Worm (Caenorhabditis elegans): ENCODE data around the gene M57.1.

M57.1 gene

ce11 chrIV:3531535-3531934, 732 bp upstream of the M57.1 start:
- TF ChIP-seq Y116A8C.19 (tag; optimal IDR thresholded peaks at IDR 0.05; ENCODE audit: borderline replicate concordance) = no peak
- no peak for TF ChIP-seq C16A3.4 (tag; optimal IDR thresholded peaks at IDR 0.05)
- no peak for TF ChIP-seq fkh-8 (tag; optimal IDR thresholded peaks at IDR 0.05)
- TF ChIP-seq lir-3 (tag; optimal IDR thresholded peaks at IDR 0.05; ENCODE audit: poor library complexity) = no peak
- no peak for TF ChIP-seq hpl-2 (GFP tag; optimal IDR thresholded peaks at IDR 0.05)
- no peak for TF ChIP-seq lin-13 (GFP tag; optimal IDR thresholded peaks at IDR 0.05)
- TF ChIP-seq jun-1 (tag; optimal IDR thresholded peaks at IDR 0.05) = no peak
- TF ChIP-seq lin-39 (tag; optimal IDR thresholded peaks at IDR 0.05) = no peak
- TF ChIP-seq dpl-1 (GFP tag; optimal IDR thresholded peaks at IDR 0.05) = no peak
- no peak for TF ChIP-seq C04F5.9 (tag; optimal IDR thresholded peaks at IDR 0.05)
- no peak for TF ChIP-seq nhr-12 (tag; optimal IDR thresholded peaks at IDR 0.05)
- no peak for TF ChIP-seq mef-2 (tag; optimal IDR thresholded peaks at IDR 0.05)
- no peak for TF ChIP-seq nhr-11 (tag; optimal IDR thresholded peaks at IDR 0.05)
- TF ChIP-seq fos-1 (tag; optimal IDR thresholded peaks at IDR 0.05) = no peak
- TF ChIP-seq ztf-4 (tag; optimal IDR thresholded peaks at IDR 0.05) = no peak

ce11 chrIV:3532989-3533388, 722 bp downstream of the M57.1 start:
- peak; percentile 35 for TF ChIP-seq blmp-1 (tag; optimal IDR thresholded peaks at IDR 0.05)
- no peak for TF ChIP-seq grh-1 (GFP tag; IDR thresholded peaks at IDR 0.05)
- no peak for TF ChIP-seq hpl-2 (GFP tag; optimal IDR thresholded peaks at IDR 0.05)
- TF ChIP-seq fkh-8 (tag; optimal IDR thresholded peaks at IDR 0.05) = no peak
- no peak for TF ChIP-seq mab-9 (GFP tag; IDR thresholded peaks at IDR 0.05)
- TF ChIP-seq efl-3 (GFP tag; optimal IDR thresholded peaks at IDR 0.05) = no peak
- no peak for TF ChIP-seq sup-37 (GFP tag; optimal IDR thresholded peaks at IDR 0.05)
- TF ChIP-seq mef-2 (tag; optimal IDR thresholded peaks at IDR 0.05) = no peak
- TF ChIP-seq isw-1 (GFP tag; IDR thresholded peaks at IDR 0.05) = no peak
- TF ChIP-seq alr-1 (tag; optimal IDR thresholded peaks at IDR 0.05; ENCODE audit: borderline replicate concordance) = no peak
- TF ChIP-seq tbx-2 (tag; optimal IDR thresholded peaks at IDR 0.05) = no peak
- peak; percentile 50 to 66 for TF ChIP-seq efl-1 (optimal IDR thresholded peaks at IDR 0.05)
- TF ChIP-seq efl-1 (GFP tag; optimal IDR thresholded peaks at IDR 0.05 in 1 of 2) = peak; percentile 67 to 96
- no peak for TF ChIP-seq fkh-10 (GFP tag; optimal IDR thresholded peaks at IDR 0.05)
- no peak for TF ChIP-seq xbp-1 (tag; optimal IDR thresholded peaks at IDR 0.05)
- TF ChIP-seq nhr-47 (tag; optimal IDR thresholded peaks at IDR 0.05) = no peak
- TF ChIP-seq nhr-12 (tag; optimal IDR thresholded peaks at IDR 0.05) = no peak
- TF ChIP-seq ets-5 (GFP tag; IDR thresholded peaks at IDR 0.05) = no peak
- TF ChIP-seq rnt-1 (tag; optimal IDR thresholded peaks at IDR 0.05) = no peak
- no peak for TF ChIP-seq aha-1 (tag; optimal IDR thresholded peaks at IDR 0.05)
- TF ChIP-seq hlh-17 (GFP tag; optimal IDR thresholded peaks at IDR 0.05; ENCODE audit: borderline replicate concordance) = no peak
- TF ChIP-seq dpl-1 (GFP tag; optimal IDR thresholded peaks at IDR 0.05) = peak; percentile 33 to 76 (median 61)
- TF ChIP-seq snu-23 (GFP tag; optimal IDR thresholded peaks at IDR 0.05) = peak; percentile 10
- TF ChIP-seq vab-15 (tag; optimal IDR thresholded peaks at IDR 0.05) = no peak
- no peak for TF ChIP-seq elt-2 (tag; optimal IDR thresholded peaks at IDR 0.05)
- no peak for TF ChIP-seq jun-1 (tag; optimal IDR thresholded peaks at IDR 0.05)
- no peak for TF ChIP-seq egl-27 (tag; optimal IDR thresholded peaks at IDR 0.05)
- no peak for TF ChIP-seq lin-13 (GFP tag; optimal IDR thresholded peaks at IDR 0.05)
- no peak for TF ChIP-seq Y116A8C.19 (tag; optimal IDR thresholded peaks at IDR 0.05; ENCODE audit: borderline replicate concordance)
- TF ChIP-seq lsy-2 (tag; optimal IDR thresholded peaks at IDR 0.05) = peak; percentile 24 to 70
- no peak for TF ChIP-seq unc-62 (GFP tag; optimal IDR thresholded peaks at IDR 0.05)
- TF ChIP-seq lin-15B (tag; optimal IDR thresholded peaks at IDR 0.05) = no peak
- no peak for TF ChIP-seq nhr-90 (tag; optimal IDR thresholded peaks at IDR 0.05; ENCODE audit: poor library complexity)
- TF ChIP-seq ceh-8 (GFP tag; optimal IDR thresholded peaks at IDR 0.05) = no peak
- TF ChIP-seq C04F5.9 (tag; optimal IDR thresholded peaks at IDR 0.05) = no peak
- TF ChIP-seq nhr-71 (tag; optimal IDR thresholded peaks at IDR 0.05) = no peak
- TF ChIP-seq lin-35 (GFP tag; optimal IDR thresholded peaks at IDR 0.05) = peak; percentile 16 to 78
- TF ChIP-seq ceh-90 (tag; optimal IDR thresholded peaks at IDR 0.05) = no peak
- no peak for TF ChIP-seq irx-1 (tag; optimal IDR thresholded peaks at IDR 0.05)
- no peak for TF ChIP-seq aly-2 (tag; optimal IDR thresholded peaks at IDR 0.05)
- no peak for TF ChIP-seq ceh-82 (tag; optimal IDR thresholded peaks at IDR 0.05)
- TF ChIP-seq ztf-4 (tag; optimal IDR thresholded peaks at IDR 0.05) = no peak
- TF ChIP-seq ces-1 (GFP tag; optimal IDR thresholded peaks at IDR 0.05) = no peak
- no peak for TF ChIP-seq ceh-88 (GFP tag; IDR thresholded peaks at IDR 0.05)
- TF ChIP-seq pag-3 (tag; optimal IDR thresholded peaks at IDR 0.05; ENCODE audit: borderline replicate concordance, insufficient read depth) = no peak
